Fruit fly (Drosophila melanogaster) whole organism, wandering third instar larva: ENCODE results near the gene Arr2.

Experiments used
- Abd-B ChIP-seq: fragments of >200 bp; optimal IDR thresholded peaks from 2 replicates; lab custom pipeline; 2017; ENCODE audit warnings: missing biosample characterization, missing genetic modification characterization
- CG32264 ChIP-seq: fragments of 200-800 bp; sonication (Bioruptor generic); optimal IDR thresholded peaks from 2 replicates; lab custom pipeline; 2016; ENCODE audit warnings: missing biosample characterization, missing genetic modification characterization
- CG9705 ChIP-seq: fragments of 200-800 bp; sonication (Bioruptor generic); optimal IDR thresholded peaks from 2 replicates; lab custom pipeline; 2018; ENCODE audit warnings: missing biosample characterization, mild to moderate bottlenecking, missing genetic modification characterization
- CrebA ChIP-seq: fragments of 200-800 bp; sonication (Bioruptor generic); optimal IDR thresholded peaks from 2 replicates; lab custom pipeline; 2016; ENCODE audit warnings: missing biosample characterization, mild to moderate bottlenecking, missing genetic modification characterization, borderline replicate concordance
- Dfd ChIP-seq: fragments of >200 bp; optimal IDR thresholded peaks from 2 replicates; lab custom pipeline; 2017; ENCODE audit warnings: missing biosample characterization, missing genetic modification characterization
- Dif ChIP-seq: fragments of 200-275, 200-300 bp; sonication (Bioruptor generic); optimal IDR thresholded peaks from 2 replicates; lab custom pipeline; 2018; ENCODE audit warnings: missing biosample characterization, missing genetic modification characterization; ENCODE audit not compliant: partially characterized antibody
- GATAd ChIP-seq: sonication (Bioruptor generic); optimal IDR thresholded peaks from 2 replicates; lab custom pipeline; 2016; ENCODE audit warnings: missing biosample characterization, missing genetic modification characterization
- HLH106 ChIP-seq: fragments of 200-800 bp; optimal IDR thresholded peaks from 3 replicates; lab custom pipeline; 2019; ENCODE audit warnings: missing biosample characterization, mild to moderate bottlenecking, missing genetic modification characterization, moderate library complexity
- Hnf4 ChIP-seq: fragments of 200-800 bp; sonication (Bioruptor generic); optimal IDR thresholded peaks from 2 replicates; lab custom pipeline; 2016; ENCODE audit warnings: missing biosample characterization, mild to moderate bottlenecking, missing genetic modification characterization
- Hr78 ChIP-seq: fragments of >200 bp; optimal IDR thresholded peaks from 2 replicates; lab custom pipeline; 2017; ENCODE audit warnings: missing biosample characterization, missing genetic modification characterization
- Hr83 ChIP-seq: fragments of 200-300 bp; sonication (Bioruptor generic); optimal IDR thresholded peaks from 2 replicates; lab custom pipeline; 2016; ENCODE audit warnings: missing biosample characterization, mild to moderate bottlenecking, missing genetic modification characterization, moderate library complexity; ENCODE audit not compliant: poor library complexity, severe bottlenecking
- Jra ChIP-seq: sonication (Bioruptor generic); optimal IDR thresholded peaks from 2 replicates; lab custom pipeline; 2016; ENCODE audit warnings: missing biosample characterization, missing genetic modification characterization
- Mio ChIP-seq: sonication (Bioruptor generic); optimal IDR thresholded peaks from 2 replicates; lab custom pipeline; 2016; ENCODE audit warnings: missing biosample characterization, missing genetic modification characterization
- Myc ChIP-seq: fragments of >200 bp; optimal IDR thresholded peaks from 2 replicates; lab custom pipeline; 2017
- N ChIP-seq: fragments of >200 bp; optimal IDR thresholded peaks from 2 replicates; lab custom pipeline; 2018; ENCODE audit warnings: missing biosample characterization, missing external identifiers, missing genetic modification characterization
- OdsH ChIP-seq: fragments of 200-800 bp; sonication (Bioruptor generic); optimal IDR thresholded peaks from 2 replicates; lab custom pipeline; 2016; ENCODE audit warnings: missing biosample characterization, mild to moderate bottlenecking, missing genetic modification characterization
- Rel ChIP-seq, 2 experiments: fragments of 200-800 bp; sonication (Bioruptor generic) in 1 of 2; optimal IDR thresholded peaks; 2 replicates in 1 of 2; 3 replicates in 1 of 2; lab custom pipeline; 2016 to 2019; ENCODE audit warnings: mild to moderate bottlenecking in 2 of 2, missing biosample characterization in 2 of 2, missing genetic modification characterization in 2 of 2, moderate library complexity in 1 of 2
- Sp1 ChIP-seq: fragments of 200-800 bp; sonication (Bioruptor generic); optimal IDR thresholded peaks from 3 replicates; lab custom pipeline; 2019; ENCODE audit warnings: missing biosample characterization, mild to moderate bottlenecking, missing genetic modification characterization, moderate library complexity
- Vsx2 ChIP-seq: fragments of 200-300, 225-300 bp; sonication (Bioruptor generic); optimal IDR thresholded peaks from 2 replicates; lab custom pipeline; 2018; ENCODE audit warnings: missing biosample characterization, missing genetic modification characterization; ENCODE audit not compliant: partially characterized antibody
- br ChIP-seq: fragments of 200-800 bp; sonication (Bioruptor generic); optimal IDR thresholded peaks from 2 replicates; lab custom pipeline; 2016; ENCODE audit warnings: missing biosample characterization, missing genetic modification characterization
- brk ChIP-seq: fragments of 200-800 bp; sonication (Bioruptor generic); optimal IDR thresholded peaks from 2 replicates; lab custom pipeline; 2016; ENCODE audit warnings: missing biosample characterization, mild to moderate bottlenecking, missing genetic modification characterization
- dl ChIP-seq, 2 experiments: fragments of 175-275, 200-275 bp in 1 of 2; fragments of 200-275 bp in 1 of 2; sonication (Bioruptor generic); optimal IDR thresholded peaks; lab custom pipeline; 2018; ENCODE audit warnings: mild to moderate bottlenecking in 2 of 2, missing biosample characterization in 2 of 2, missing genetic modification characterization in 2 of 2, moderate library complexity in 2 of 2; ENCODE audit not compliant: partially characterized antibody in 2 of 2, insufficient read depth in 1 of 2
- dmrt93B ChIP-seq: fragments of 200-800 bp; sonication (Bioruptor generic); optimal IDR thresholded peaks from 2 replicates; lab custom pipeline; 2018; ENCODE audit warnings: missing biosample characterization, mild to moderate bottlenecking, missing genetic modification characterization
- dsf ChIP-seq: sonication (Bioruptor generic); optimal IDR thresholded peaks from 2 replicates; lab custom pipeline; 2016; ENCODE audit warnings: missing biosample characterization, missing genetic modification characterization, borderline replicate concordance
- ey ChIP-seq: fragments of 200-800 bp; sonication (Bioruptor generic); optimal IDR thresholded peaks from 2 replicates; lab custom pipeline; 2016; ENCODE audit warnings: missing biosample characterization, missing genetic modification characterization
- foxo ChIP-seq, 2 experiments: fragments of 200-800 bp; sonication (Bioruptor generic); optimal IDR thresholded peaks; 2 replicates in 1 of 2; 3 replicates in 1 of 2; lab custom pipeline; 2016 to 2017; ENCODE audit warnings: missing biosample characterization in 2 of 2, missing genetic modification characterization in 2 of 2
- fru ChIP-seq: fragments of 200-800 bp; sonication (Bioruptor generic); optimal IDR thresholded peaks from 3 replicates; lab custom pipeline; 2016; ENCODE audit warnings: missing biosample characterization, mild to moderate bottlenecking, missing genetic modification characterization
- h ChIP-seq: fragments of 200-800 bp; sonication (Bioruptor generic); optimal IDR thresholded peaks from 3 replicates; lab custom pipeline; 2016; ENCODE audit warnings: missing biosample characterization, mild to moderate bottlenecking, missing genetic modification characterization
- jim ChIP-seq: fragments of 175-275, 200-325 bp; sonication (Bioruptor generic); optimal IDR thresholded peaks from 2 replicates; lab custom pipeline; 2016; ENCODE audit warnings: missing biosample characterization, mild to moderate bottlenecking, missing genetic modification characterization
- lola ChIP-seq: fragments of >200 bp; optimal IDR thresholded peaks from 2 replicates; lab custom pipeline; 2017; ENCODE audit warnings: missing biosample characterization, missing genetic modification characterization
- pan ChIP-seq: fragments of >200 bp; optimal IDR thresholded peaks from 2 replicates; lab custom pipeline; 2017
- psq ChIP-seq: fragments of 200-800 bp; sonication (Bioruptor generic); optimal IDR thresholded peaks from 3 replicates; lab custom pipeline; 2017; ENCODE audit warnings: missing biosample characterization, mild to moderate bottlenecking, missing genetic modification characterization, moderate library complexity
- rgr ChIP-seq: fragments of 200-800 bp; sonication (Bioruptor generic); optimal IDR thresholded peaks from 3 replicates; lab custom pipeline; 2016; ENCODE audit warnings: missing biosample characterization, mild to moderate bottlenecking, missing genetic modification characterization
- sage ChIP-seq: fragments of 200-800 bp; sonication (Bioruptor generic); optimal IDR thresholded peaks from 2 replicates; lab custom pipeline; 2016; ENCODE audit warnings: missing biosample characterization, mild to moderate bottlenecking, missing genetic modification characterization
- sv ChIP-seq: fragments of 200-800 bp; sonication (Bioruptor generic); optimal IDR thresholded peaks from 3 replicates; lab custom pipeline; 2016; ENCODE audit warnings: missing biosample characterization, missing genetic modification characterization
- tai ChIP-seq: sonication (Bioruptor generic); optimal IDR thresholded peaks from 2 replicates; lab custom pipeline; 2016; ENCODE audit warnings: missing biosample characterization, missing genetic modification characterization
- usp ChIP-seq: fragments of >200 bp; optimal IDR thresholded peaks from 2 replicates; lab custom pipeline; 2017; ENCODE audit warnings: missing biosample characterization, missing genetic modification characterization
- woc ChIP-seq: sonication (Bioruptor generic); optimal IDR thresholded peaks from 2 replicates; lab custom pipeline; 2016; ENCODE audit warnings: missing biosample characterization, mild to moderate bottlenecking, missing genetic modification characterization

The Arr2 gene

dm6 chr3L:8672199-8673059, 23.7 kb upstream of the Arr2 start:
- TF ChIP-seq Hr83 (GFP tag; lab: Kevin White, UChicago), result no peak
- no peak for TF ChIP-seq Abd-B (GFP tag; lab: Kevin White, UChicago)
- peak; percentile 23 for TF ChIP-seq sage
- TF ChIP-seq h (GFP tag; lab: Kevin White, UChicago), result peak; percentile 99
- TF ChIP-seq Mio (GFP tag; lab: Kevin White, UChicago), result no peak
- peak; percentile 13 for TF ChIP-seq dsf (GFP tag; lab: Kevin White, UChicago)
- TF ChIP-seq brk (GFP tag; lab: Kevin White, UChicago), result peak; percentile 54
- TF ChIP-seq N (GFP tag; lab: Kevin White, UChicago), result no peak
- TF ChIP-seq tai (GFP tag; lab: Kevin White, UChicago), result no peak
- peak; percentile 81 for TF ChIP-seq OdsH (GFP tag; lab: Kevin White, UChicago)
- TF ChIP-seq Hr78 (GFP tag; lab: Kevin White, UChicago), result no peak
- peak; percentile 87 for TF ChIP-seq rgr (GFP tag; lab: Kevin White, UChicago)
- TF ChIP-seq HLH106, result peak; percentile 77
- peak; percentile 8 for TF ChIP-seq GATAd
- peak; percentile 63 for TF ChIP-seq Hnf4 (GFP tag; lab: Kevin White, UChicago)
- TF ChIP-seq Myc (lab: Kevin White, UChicago), result peak; percentile 53
- no peak for TF ChIP-seq usp (GFP tag; lab: Kevin White, UChicago)
- peak; percentile 77 for TF ChIP-seq br (GFP tag; lab: Kevin White, UChicago)
- no peak for TF ChIP-seq lola
- TF ChIP-seq Sp1 (GFP tag; lab: Kevin White, UChicago), result peak; percentile 74
- TF ChIP-seq Jra (GFP tag; lab: Kevin White, UChicago), result peak; percentile 18
- peak; percentile 47 for TF ChIP-seq dmrt93B (GFP tag; lab: Kevin White, UChicago)
- TF ChIP-seq Vsx2 (GFP tag; lab: Kevin White, UChicago), result no peak
- TF ChIP-seq ey (GFP tag; lab: Kevin White, UChicago), result peak; percentile 75
- peak in 1 of 2 experiments; percentile 14 for TF ChIP-seq dl (GFP tag; optimal IDR thresholded peaks at IDR 0.05; lab: Kevin White, UChicago; ENCODE audit: insufficient read depth in 1 of 2, partially characterized antibody in 2 of 2)
- TF ChIP-seq CG32264, result peak; percentile 11
- no peak for TF ChIP-seq Rel (GFP tag; optimal IDR thresholded peaks at IDR 0.05; lab: Kevin White, UChicago)
- TF ChIP-seq Rel (tag; optimal IDR thresholded peaks at IDR 0.05; lab: Kevin White, UChicago), result peak; percentile 92
- TF ChIP-seq jim, result no peak
- TF ChIP-seq CG9705 (GFP tag; lab: Kevin White, UChicago), result no peak
- TF ChIP-seq foxo (GFP tag; optimal IDR thresholded peaks at IDR 0.05; lab: Kevin White, UChicago), result peak; percentile 21 to 81
- peak; percentile 20 for TF ChIP-seq woc
- TF ChIP-seq pan (lab: Kevin White, UChicago), result no peak
- TF ChIP-seq CrebA, result no peak
- peak; percentile 83 for TF ChIP-seq fru (GFP tag; lab: Kevin White, UChicago)
- TF ChIP-seq psq (GFP tag; lab: Kevin White, UChicago), result peak; percentile 61
- no peak for TF ChIP-seq sv (GFP tag; lab: Kevin White, UChicago)
- no peak for TF ChIP-seq Dfd (GFP tag; lab: Kevin White, UChicago)
- TF ChIP-seq Dif (GFP tag; lab: Kevin White, UChicago), result peak; percentile 17

- TF ChIP-seq jim, result no peak
- TF ChIP-seq dl (GFP tag; optimal IDR thresholded peaks at IDR 0.05; lab: Kevin White, UChicago; ENCODE audit: insufficient read depth in 1 of 2, partially characterized antibody in 2 of 2), result no peak
- TF ChIP-seq Myc (lab: Kevin White, UChicago), result no peak
- TF ChIP-seq tai (GFP tag; lab: Kevin White, UChicago), result no peak
- no peak for TF ChIP-seq pan (lab: Kevin White, UChicago)
- TF ChIP-seq Dfd (GFP tag; lab: Kevin White, UChicago), result no peak
- TF ChIP-seq N (GFP tag; lab: Kevin White, UChicago), result no peak
- no peak for TF ChIP-seq br (GFP tag; lab: Kevin White, UChicago)
- TF ChIP-seq rgr (GFP tag; lab: Kevin White, UChicago), result no peak
- no peak for TF ChIP-seq h (GFP tag; lab: Kevin White, UChicago)
- TF ChIP-seq Hr83 (GFP tag; lab: Kevin White, UChicago), result no peak
- no peak for TF ChIP-seq CG9705 (GFP tag; lab: Kevin White, UChicago)
- TF ChIP-seq Dif (GFP tag; lab: Kevin White, UChicago), result no peak
- TF ChIP-seq Rel (GFP tag; optimal IDR thresholded peaks at IDR 0.05; lab: Kevin White, UChicago), result no peak
- no peak for TF ChIP-seq Rel (tag; optimal IDR thresholded peaks at IDR 0.05; lab: Kevin White, UChicago)
- no peak for TF ChIP-seq Vsx2 (GFP tag; lab: Kevin White, UChicago)
- no peak for TF ChIP-seq Sp1 (GFP tag; lab: Kevin White, UChicago)
Observed at dm6 chr3L:8670983-8671382, 22.2 kb upstream of the Arr2 start.
